Fruit fly (Drosophila melanogaster) whole organism, embryonic: ENCODE results near the gene IRSp53.

Source experiments
- Aef1 ChIP-seq: fragments of 200-800 bp; sonication (Bioruptor generic); IDR thresholded peaks from 3 replicates; pipeline ENCODE4 v1.3.6; 2022; ENCODE audit warnings: missing biosample characterization, missing genetic modification characterization
- Atf3 ChIP-seq: fragments of 200-800 bp; sonication (Bioruptor generic); optimal IDR thresholded peaks from 3 replicates; lab custom pipeline; 2016; ENCODE audit warnings: missing biosample characterization, missing genetic modification characterization
- CG10147 ChIP-seq: fragments of 200-800 bp; sonication (Bioruptor generic); optimal IDR thresholded peaks from 2 replicates; lab custom pipeline; 2019; ENCODE audit warnings: missing biosample characterization, mild to moderate bottlenecking, missing genetic modification characterization, moderate library complexity
- CG11560 ChIP-seq: fragments of 200-800 bp; sonication (Bioruptor generic); IDR thresholded peaks from 3 replicates; pipeline ENCODE4 v1.3.6; 2022; ENCODE audit warnings: missing biosample characterization, missing genetic modification characterization
- CG12219 ChIP-seq: fragments of 200-800 bp; sonication (Bioruptor generic); optimal IDR thresholded peaks from 3 replicates; lab custom pipeline; 2018; ENCODE audit warnings: missing biosample characterization, mild to moderate bottlenecking, missing genetic modification characterization
- CG12769 ChIP-seq: fragments of 200-800 bp; sonication (Bioruptor generic); optimal IDR thresholded peaks from 2 replicates; lab custom pipeline; 2019; ENCODE audit warnings: missing biosample characterization, mild to moderate bottlenecking, missing genetic modification characterization, moderate library complexity
- CG12942 ChIP-seq: fragments of 200-800 bp; sonication (Bioruptor generic); optimal IDR thresholded peaks from 3 replicates; lab custom pipeline; 2016; ENCODE audit warnings: missing biosample characterization, missing genetic modification characterization
- CG13296 ChIP-seq: fragments of 200-800 bp; sonication (Bioruptor generic); optimal IDR thresholded peaks from 3 replicates; lab custom pipeline; 2018; ENCODE audit warnings: missing biosample characterization, mild to moderate bottlenecking, missing genetic modification characterization
- CG13424 ChIP-seq: fragments of 200-800 bp; sonication (Bioruptor generic); optimal IDR thresholded peaks from 2 replicates; lab custom pipeline; 2019; ENCODE audit warnings: missing biosample characterization, mild to moderate bottlenecking, missing genetic modification characterization, moderate library complexity
- CG14441 ChIP-seq: fragments of 200-800 bp; sonication (Bioruptor generic); IDR thresholded peaks from 2 replicates; pipeline ENCODE4 v1.3.6; 2022; ENCODE audit warnings: missing biosample characterization, missing genetic modification characterization
- CG15479 ChIP-seq: fragments of 200-800 bp; sonication (Bioruptor generic); optimal IDR thresholded peaks from 3 replicates; lab custom pipeline; 2019; ENCODE audit warnings: missing biosample characterization, mild to moderate bottlenecking, missing genetic modification characterization, moderate library complexity
- CG1832 ChIP-seq: fragments of 200-800 bp; sonication (Bioruptor generic); optimal IDR thresholded peaks from 2 replicates; lab custom pipeline; 2017; ENCODE audit warnings: missing biosample characterization, mild to moderate bottlenecking, missing genetic modification characterization, inconsistent platforms
- CG18476 ChIP-seq: fragments of 200-800 bp; sonication (Bioruptor generic); optimal IDR thresholded peaks from 2 replicates; lab custom pipeline; 2016; ENCODE audit warnings: missing biosample characterization, mild to moderate bottlenecking, missing genetic modification characterization
- CG2712 ChIP-seq: fragments of 200-800 bp; optimal IDR thresholded peaks from 3 replicates; lab custom pipeline; 2019; ENCODE audit warnings: missing biosample characterization, mild to moderate bottlenecking, missing genetic modification characterization, moderate library complexity
- CG3281 ChIP-seq: fragments of 200-800 bp; sonication (Bioruptor generic); optimal IDR thresholded peaks from 3 replicates; lab custom pipeline; 2017; ENCODE audit warnings: missing biosample characterization, mild to moderate bottlenecking, missing genetic modification characterization
- CG34376 ChIP-seq: fragments of 200-800 bp; sonication (Bioruptor generic); optimal IDR thresholded peaks from 2 replicates; lab custom pipeline; 2018; ENCODE audit warnings: missing biosample characterization, mild to moderate bottlenecking, missing genetic modification characterization
- CG4404 ChIP-seq: fragments of 200-800 bp; sonication (Bioruptor generic); IDR thresholded peaks from 2 replicates; pipeline ENCODE4 v1.3.6; 2022; ENCODE audit warnings: missing biosample characterization, missing genetic modification characterization
- CG4730 ChIP-seq: fragments of 200-800 bp; sonication (Bioruptor generic); IDR thresholded peaks from 2 replicates; pipeline ENCODE4 v1.3.6; 2022; ENCODE audit warnings: missing biosample characterization, missing genetic modification characterization
- CG6813 ChIP-seq: fragments of 200-800 bp; sonication (Bioruptor generic); optimal IDR thresholded peaks from 2 replicates; lab custom pipeline; 2017; ENCODE audit warnings: missing biosample characterization, missing genetic modification characterization, mild to moderate bottlenecking, moderate library complexity, missing genetic modification reagents
- Dbx ChIP-seq: fragments of 200-800 bp; sonication (Bioruptor generic); IDR thresholded peaks from 3 replicates; pipeline ENCODE4 v1.3.6; 2022; ENCODE audit warnings: missing biosample characterization, missing genetic modification characterization
- Deaf1 ChIP-seq: fragments of 200-800 bp; optimal IDR thresholded peaks from 3 replicates; lab custom pipeline; 2019; ENCODE audit warnings: missing biosample characterization, mild to moderate bottlenecking, missing genetic modification characterization, moderate library complexity
- Dek ChIP-seq: fragments of 200-800 bp; sonication (Bioruptor generic); optimal IDR thresholded peaks from 3 replicates; lab custom pipeline; 2019; ENCODE audit warnings: missing biosample characterization, mild to moderate bottlenecking, missing genetic modification characterization, moderate library complexity
- Dll ChIP-seq: fragments of 200-800 bp; sonication (Bioruptor generic); IDR thresholded peaks from 4 replicates; pipeline ENCODE4 v1.3.6; 2022; ENCODE audit warnings: missing biosample characterization, missing genetic modification characterization; ENCODE audit not compliant: partially characterized antibody
- Fer1 ChIP-seq: fragments of 200-800 bp; sonication (Bioruptor generic); optimal IDR thresholded peaks from 2 replicates; lab custom pipeline; 2017; ENCODE audit warnings: missing biosample characterization, mild to moderate bottlenecking, missing genetic modification characterization
- HLH3B ChIP-seq: fragments of 200-800 bp; sonication (Bioruptor generic); IDR thresholded peaks from 2 replicates; pipeline ENCODE4 v1.3.6; 2022; ENCODE audit warnings: missing biosample characterization, missing genetic modification characterization
- Hmx ChIP-seq: fragments of 200-800 bp; sonication (Bioruptor generic); optimal IDR thresholded peaks from 2 replicates; lab custom pipeline; 2016; ENCODE audit warnings: missing biosample characterization, missing genetic modification characterization
- Mad ChIP-seq: fragments of 200-800 bp; sonication (Bioruptor generic); optimal IDR thresholded peaks from 2 replicates; lab custom pipeline; 2016; ENCODE audit warnings: missing biosample characterization, missing genetic modification characterization
- Sry-δ ChIP-seq: fragments of 200-800 bp; sonication (Bioruptor generic); optimal IDR thresholded peaks from 2 replicates; lab custom pipeline; 2016; ENCODE audit warnings: missing biosample characterization, missing genetic modification characterization
- Trl ChIP-seq, 3 experiments: fragments of >200 bp in 2 of 3; fragments of 200-800 bp in 1 of 3; sonication (Bioruptor generic) in 1 of 3; optimal IDR thresholded peaks; 2 replicates in 1 of 3; 3 replicates in 2 of 3; lab custom pipeline; 2016 to 2017; ENCODE audit warnings: missing biosample characterization in 1 of 3, missing genetic modification characterization in 1 of 3
- abd-A ChIP-seq: fragments of 200-800 bp; sonication (Bioruptor generic); optimal IDR thresholded peaks from 3 replicates; lab custom pipeline; 2019; ENCODE audit warnings: missing biosample characterization, mild to moderate bottlenecking, missing genetic modification characterization, moderate library complexity
- cato ChIP-seq: fragments of 200-800 bp; sonication (Bioruptor generic); optimal IDR thresholded peaks from 2 replicates; lab custom pipeline; 2016; ENCODE audit warnings: missing biosample characterization, missing genetic modification characterization, borderline replicate concordance
- dmrt11E ChIP-seq: fragments of 200-800 bp; sonication (Bioruptor generic); optimal IDR thresholded peaks from 3 replicates; lab custom pipeline; 2018; ENCODE audit warnings: missing biosample characterization, mild to moderate bottlenecking, missing genetic modification characterization, moderate library complexity
- ems ChIP-seq: fragments of 200-800 bp; sonication (Bioruptor generic); optimal IDR thresholded peaks from 3 replicates; lab custom pipeline; 2016; ENCODE audit warnings: missing biosample characterization, missing genetic modification characterization
- exex ChIP-seq: fragments of 200-800 bp; sonication (Bioruptor generic); optimal IDR thresholded peaks from 4 replicates; lab custom pipeline; 2018; ENCODE audit warnings: missing biosample characterization, mild to moderate bottlenecking, missing genetic modification characterization, moderate library complexity
- ham ChIP-seq: fragments of 200-800 bp; sonication (Bioruptor generic); IDR thresholded peaks from 2 replicates; pipeline ENCODE4 v1.3.6; 2022; ENCODE audit warnings: missing biosample characterization, missing genetic modification characterization
- klu ChIP-seq: fragments of 200-800 bp; sonication (Bioruptor generic); IDR thresholded peaks from 2 replicates; pipeline ENCODE4 v1.3.6; 2022; ENCODE audit warnings: missing biosample characterization, missing genetic modification characterization
- lov ChIP-seq, 2 experiments: fragments of 200-800 bp in 1 of 2; fragments of >200 bp in 1 of 2; sonication (Bioruptor generic) in 1 of 2; IDR thresholded peaks in 1 of 2; optimal IDR thresholded peaks in 1 of 2; 2 replicates in 1 of 2; 3 replicates in 1 of 2; pipeline versions ENCODE4 v1.3.6 to Lab custom; 2017 to 2022; ENCODE audit warnings: missing biosample characterization in 1 of 2, missing genetic modification characterization in 1 of 2
- maf-S ChIP-seq: fragments of 200-800 bp; sonication (Bioruptor generic); optimal IDR thresholded peaks from 2 replicates; lab custom pipeline; 2016; ENCODE audit warnings: missing biosample characterization, missing genetic modification characterization
- nerfin-2 ChIP-seq: fragments of 200-800 bp; sonication (Bioruptor generic); IDR thresholded peaks from 2 replicates; pipeline ENCODE4 v1.3.6; 2022; ENCODE audit warnings: missing biosample characterization, missing genetic modification characterization; ENCODE audit not compliant: partially characterized antibody
- pan ChIP-seq, 4 experiments: fragments of >200 bp in 3 of 4; fragments of 200-800 bp in 1 of 4; sonication (Bioruptor generic) in 1 of 4; optimal IDR thresholded peaks in 3 of 4; IDR thresholded peaks in 1 of 4; 2 replicates each; pipeline versions ENCODE4 v1.3.6 to Lab custom; 2017 to 2022; ENCODE audit warnings: missing biosample characterization in 2 of 4, missing genetic modification characterization in 2 of 4, mixed read lengths in 1 of 4
- psq ChIP-seq: fragments of 200-800 bp; sonication (Bioruptor generic); optimal IDR thresholded peaks from 2 replicates; lab custom pipeline; 2017; ENCODE audit warnings: missing biosample characterization, missing genetic modification characterization
- shn ChIP-seq: fragments of 200-800 bp; sonication (Bioruptor generic); optimal IDR thresholded peaks from 3 replicates; lab custom pipeline; 2016; ENCODE audit warnings: missing biosample characterization, missing genetic modification characterization
- stc ChIP-seq: fragments of 200-800 bp; sonication (Bioruptor generic); IDR thresholded peaks from 2 replicates; pipeline ENCODE4 v1.3.6; 2022; ENCODE audit warnings: missing biosample characterization, missing genetic modification characterization
- tap ChIP-seq: fragments of 200-800 bp; optimal IDR thresholded peaks from 3 replicates; lab custom pipeline; 2019; ENCODE audit warnings: missing biosample characterization, mild to moderate bottlenecking, missing genetic modification characterization, moderate library complexity
- trh ChIP-seq: fragments of 200-800 bp; sonication (Bioruptor generic); optimal IDR thresholded peaks from 2 replicates; lab custom pipeline; 2016; ENCODE audit warnings: missing biosample characterization, missing genetic modification characterization
- ttk ChIP-seq: fragments of 200-800 bp; sonication (Bioruptor generic); IDR thresholded peaks from 2 replicates; pipeline ENCODE4 v2.1.2; 2022; ENCODE audit warnings: missing biosample characterization, missing genetic modification characterization
- tx ChIP-seq: fragments of 200-800 bp; sonication (Bioruptor generic); optimal IDR thresholded peaks from 2 replicates; lab custom pipeline; 2016; ENCODE audit warnings: missing biosample characterization, missing genetic modification characterization
- wek ChIP-seq: fragments of 200-800 bp; sonication (Bioruptor generic); optimal IDR thresholded peaks from 3 replicates; lab custom pipeline; 2018; ENCODE audit warnings: missing biosample characterization, mild to moderate bottlenecking, missing genetic modification characterization, moderate library complexity

The IRSp53 gene

DNA sequence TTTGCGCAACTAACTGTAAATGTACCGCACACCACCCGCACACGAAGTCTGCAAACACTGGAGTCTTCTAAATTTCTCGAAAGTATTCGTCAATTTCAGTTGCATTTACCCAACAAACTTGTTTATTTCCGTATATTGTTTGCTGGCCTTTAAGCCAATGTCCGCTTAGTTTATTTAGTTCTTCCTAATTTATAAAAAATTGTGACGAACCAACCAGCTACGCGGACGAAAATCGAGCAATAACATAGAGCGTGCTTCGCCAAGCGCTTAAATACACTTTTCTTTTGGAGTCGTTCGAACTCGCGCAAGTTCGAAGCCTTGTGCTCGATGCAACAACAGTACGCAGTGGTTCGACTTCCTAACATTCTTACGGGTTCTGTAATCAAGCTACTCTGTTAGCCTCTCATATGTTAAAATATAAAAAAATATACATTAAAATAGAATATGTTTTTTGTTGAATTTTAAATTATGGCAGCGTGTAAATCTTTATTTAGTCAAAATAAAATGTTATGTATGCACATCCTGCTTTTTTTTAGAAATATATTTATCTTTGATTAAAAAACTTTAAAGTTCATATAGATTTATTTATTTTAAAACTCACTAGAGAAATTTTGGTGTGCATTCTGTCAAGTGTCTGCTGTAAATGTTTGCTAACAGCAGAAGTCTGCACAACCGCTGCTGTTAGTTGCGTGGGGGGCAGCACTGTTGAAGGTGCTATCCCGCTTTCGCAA lies 61.6 kb downstream of the IRSp53 start, which contains the start of gene GlcAT-P (continued):
- peak; percentile 63 for TF ChIP-seq tap (tag; lab: Kevin White, UChicago)
- no peak for TF ChIP-seq psq (GFP tag; lab: Kevin White, UChicago)
- TF ChIP-seq Sry-δ (GFP tag; lab: Kevin White, UChicago): no peak
- peak; percentile 65 for TF ChIP-seq HLH3B (GFP tag; lab: Robert Waterston, UW)
- no peak for TF ChIP-seq Dll (GFP tag; lab: Robert Waterston, UW)
- TF ChIP-seq CG6813 (GFP tag; lab: Kevin White, UChicago): no peak
- TF ChIP-seq tx (GFP tag; lab: Kevin White, UChicago): no peak
- no peak for TF ChIP-seq pan (optimal IDR thresholded peaks at IDR 0.05; lab: Kevin White, UChicago)
- TF ChIP-seq pan (GFP tag; optimal IDR thresholded peaks at IDR 0.05 in 1 of 2, IDR thresholded peaks at IDR 0.05 in 1 of 2): peak in 1 of 2 experiments; percentile 78
- TF ChIP-seq Aef1: peak; percentile 31; the same call in 1 of the 3 replicates
- peak; percentile 45 for TF ChIP-seq Deaf1 (tag; lab: Kevin White, UChicago)
- TF ChIP-seq Mad (GFP tag; lab: Kevin White, UChicago): no peak
- TF ChIP-seq dmrt11E (tag; lab: Kevin White, UChicago): peak; percentile 79
- TF ChIP-seq nerfin-2: no peak
- no peak for TF ChIP-seq CG12769 (tag; lab: Kevin White, UChicago)
- TF ChIP-seq Trl (optimal IDR thresholded peaks at IDR 0.05; lab: Kevin White, UChicago): peak in 1 of 2 experiments; percentile 51
- no peak for TF ChIP-seq Trl (GFP tag; optimal IDR thresholded peaks at IDR 0.05; lab: Kevin White, UChicago)
- peak; percentile 76 for TF ChIP-seq CG3281 (GFP tag; lab: Kevin White, UChicago)
- peak; percentile 73 for TF ChIP-seq Dek
- no peak for TF ChIP-seq CG1832 (GFP tag; lab: Kevin White, UChicago)
- TF ChIP-seq CG12219: no peak
- TF ChIP-seq Atf3 (GFP tag; lab: Kevin White, UChicago): no peak
- TF ChIP-seq cato (GFP tag; lab: Kevin White, UChicago): no peak
- TF ChIP-seq CG13424 (tag; lab: Kevin White, UChicago): peak; percentile 84
- no peak for TF ChIP-seq CG4730 (GFP tag; lab: Robert Waterston, UW)
- TF ChIP-seq CG10147 (GFP tag; lab: Kevin White, UChicago): peak; percentile 64
- no peak for TF ChIP-seq CG34376 (GFP tag; lab: Kevin White, UChicago)
- peak; percentile 15 for TF ChIP-seq CG15479 (GFP tag; lab: Kevin White, UChicago)
- no peak for TF ChIP-seq wek (GFP tag; lab: Kevin White, UChicago)
- TF ChIP-seq ttk (GFP tag; lab: Robert Waterston, UW): no peak
- peak; percentile 61; the same call in 1 of the 2 replicates for TF ChIP-seq klu
- no peak for TF ChIP-seq CG11560
- no peak for TF ChIP-seq shn (GFP tag; lab: Kevin White, UChicago)
- TF ChIP-seq Fer1: peak; percentile 87
- peak; percentile 86 for TF ChIP-seq CG2712 (tag; lab: Kevin White, UChicago)
- TF ChIP-seq CG14441 (GFP tag; lab: Robert Waterston, UW): peak; percentile 46
- peak; percentile 66 for TF ChIP-seq stc (GFP tag; lab: Robert Waterston, UW)
- peak; percentile 75 for TF ChIP-seq CG13296 (GFP tag; lab: Kevin White, UChicago)
- TF ChIP-seq Dbx (GFP tag; lab: Robert Waterston, UW): peak; percentile 73
- no peak for TF ChIP-seq abd-A (tag; lab: Kevin White, UChicago)
- TF ChIP-seq maf-S (GFP tag; lab: Kevin White, UChicago): no peak
- TF ChIP-seq CG18476 (GFP tag; lab: Kevin White, UChicago): peak; percentile 18
- no peak for TF ChIP-seq lov (optimal IDR thresholded peaks at IDR 0.05; lab: Kevin White, UChicago)
- TF ChIP-seq lov (GFP tag; IDR thresholded peaks at IDR 0.05; lab: Robert Waterston, UW): no peak
- TF ChIP-seq CG4404 (GFP tag; lab: Robert Waterston, UW): no peak
- TF ChIP-seq ems (GFP tag; lab: Kevin White, UChicago): no peak
- TF ChIP-seq ham (GFP tag; lab: Robert Waterston, UW): no peak
- no peak for TF ChIP-seq Hmx (GFP tag; lab: Kevin White, UChicago)
- no peak for TF ChIP-seq CG12942
- no peak for TF ChIP-seq exex
- TF ChIP-seq trh: peak; percentile 40
